Fruit fly (Drosophila melanogaster) whole organism, embryonic: ENCODE results near the gene CG10738.
A peak's percentile ranks its signal among the peaks of the same experiment; 100 is the strongest.

Experiments used
- Atf6 ChIP-seq: fragments of 200-800 bp; sonication (Bioruptor generic); IDR thresholded peaks from 2 replicates; pipeline ENCODE4 v1.3.6; 2022; ENCODE audit warnings: missing biosample characterization, missing genetic modification characterization
- Blimp-1 ChIP-seq: fragments of 200-800 bp; sonication (Bioruptor generic); optimal IDR thresholded peaks from 3 replicates; lab custom pipeline; 2018; ENCODE audit warnings: missing biosample characterization, missing genetic modification characterization, mild to moderate bottlenecking, moderate library complexity, missing genetic modification reagents
- C15 ChIP-seq: fragments of 200-800 bp; sonication (Bioruptor generic); IDR thresholded peaks from 3 replicates; pipeline ENCODE4 v1.3.6; 2022; ENCODE audit warnings: missing biosample characterization, missing genetic modification characterization
- CG10654 ChIP-seq: fragments of 200-800 bp; sonication (Bioruptor generic); optimal IDR thresholded peaks from 2 replicates; lab custom pipeline; 2016; ENCODE audit warnings: missing biosample characterization, missing genetic modification characterization
- CG12071 ChIP-seq: fragments of 200-800 bp; sonication (Bioruptor generic); optimal IDR thresholded peaks from 3 replicates; lab custom pipeline; 2018; ENCODE audit warnings: missing biosample characterization, mild to moderate bottlenecking, missing genetic modification characterization
- CG14050 ChIP-seq: fragments of 200-800 bp; sonication (Bioruptor generic); IDR thresholded peaks from 3 replicates; pipeline ENCODE4 v1.3.6; 2022; ENCODE audit warnings: missing biosample characterization, missing genetic modification characterization
- CG14710 ChIP-seq: fragments of 200-800 bp; sonication (Bioruptor generic); optimal IDR thresholded peaks from 3 replicates; lab custom pipeline; 2019; ENCODE audit warnings: missing biosample characterization, mild to moderate bottlenecking, missing genetic modification characterization, moderate library complexity
- CG14860 ChIP-seq: fragments of 200-800 bp; sonication (Bioruptor generic); IDR thresholded peaks from 3 replicates; pipeline ENCODE4 v1.3.6; 2022; ENCODE audit warnings: missing biosample characterization, missing genetic modification characterization; ENCODE audit not compliant: partially characterized antibody
- CG17186 ChIP-seq: fragments of 200-800 bp; sonication (Bioruptor generic); optimal IDR thresholded peaks from 3 replicates; lab custom pipeline; 2017; ENCODE audit warnings: missing biosample characterization, missing genetic modification reagents, missing genetic modification characterization
- CG2875 ChIP-seq: fragments of 200-800 bp; sonication (Bioruptor generic); optimal IDR thresholded peaks from 2 replicates; lab custom pipeline; 2017; ENCODE audit warnings: missing biosample characterization, mild to moderate bottlenecking, missing genetic modification characterization, missing genetic modification reagents
- CG31388 ChIP-seq: fragments of 200-800 bp; sonication (Bioruptor generic); optimal IDR thresholded peaks from 2 replicates; lab custom pipeline; 2016; ENCODE audit warnings: missing biosample characterization, missing genetic modification characterization
- CG34422 ChIP-seq: fragments of 200-800 bp; sonication (Bioruptor generic); IDR thresholded peaks from 3 replicates; pipeline ENCODE4 v1.3.6; 2022; ENCODE audit warnings: missing biosample characterization, missing genetic modification characterization
- CG3838 ChIP-seq: fragments of 200-800 bp; sonication (Bioruptor generic); optimal IDR thresholded peaks from 3 replicates; lab custom pipeline; 2016; ENCODE audit warnings: missing biosample characterization, missing genetic modification characterization
- CG4328 ChIP-seq: fragments of 200-800 bp; sonication (Bioruptor generic); optimal IDR thresholded peaks from 3 replicates; lab custom pipeline; 2017; ENCODE audit warnings: missing biosample characterization, missing genetic modification reagents, missing genetic modification characterization
- CG6765 ChIP-seq: fragments of 200-800 bp; sonication (Bioruptor generic); optimal IDR thresholded peaks from 3 replicates; lab custom pipeline; 2017; ENCODE audit warnings: missing biosample characterization, mild to moderate bottlenecking, missing genetic modification characterization
- CG6813 ChIP-seq: fragments of 200-800 bp; sonication (Bioruptor generic); optimal IDR thresholded peaks from 2 replicates; lab custom pipeline; 2017; ENCODE audit warnings: missing biosample characterization, missing genetic modification characterization, mild to moderate bottlenecking, moderate library complexity, missing genetic modification reagents
- CG8359 ChIP-seq: fragments of 200-800 bp; sonication (Bioruptor generic); optimal IDR thresholded peaks from 2 replicates; lab custom pipeline; 2017; ENCODE audit warnings: missing biosample characterization, mild to moderate bottlenecking, missing genetic modification characterization, borderline replicate concordance
- CG9932 ChIP-seq: fragments of 200-800 bp; sonication (Bioruptor generic); IDR thresholded peaks from 2 replicates; pipeline ENCODE4 v1.3.6; 2022; ENCODE audit warnings: missing biosample characterization, missing genetic modification characterization
- Chrac-16 ChIP-seq: fragments of 200-800 bp; sonication (Bioruptor generic); optimal IDR thresholded peaks from 3 replicates; lab custom pipeline; 2016; ENCODE audit warnings: missing biosample characterization, missing genetic modification characterization
- Dfd ChIP-seq, 2 experiments: fragments of >200 bp; optimal IDR thresholded peaks; 2 replicates each; lab custom pipeline; 2017; ENCODE audit warnings: missing biosample characterization in 2 of 2, missing genetic modification characterization in 2 of 2
- Doc3 ChIP-seq: fragments of 200-800 bp; sonication (Bioruptor generic); IDR thresholded peaks from 3 replicates; pipeline ENCODE4 v1.3.6; 2022; ENCODE audit warnings: missing biosample characterization, missing genetic modification characterization; ENCODE audit not compliant: partially characterized antibody
- E2f1 ChIP-seq: fragments of 200-800 bp; sonication (Bioruptor generic); IDR thresholded peaks from 2 replicates; pipeline ENCODE4 v1.3.6; 2022; ENCODE audit warnings: missing biosample characterization, missing genetic modification characterization
- Meics ChIP-seq: fragments of 200-800 bp; sonication (Bioruptor generic); optimal IDR thresholded peaks from 2 replicates; lab custom pipeline; 2017; ENCODE audit warnings: missing biosample characterization, mild to moderate bottlenecking, missing genetic modification characterization
- Mrtf ChIP-seq: fragments of 200-800 bp; sonication (Bioruptor generic); IDR thresholded peaks from 3 replicates; pipeline ENCODE4 v1.3.6; 2022; ENCODE audit warnings: missing biosample characterization, missing genetic modification characterization
- Nf-YA ChIP-seq: fragments of 200-800 bp; sonication (Bioruptor generic); IDR thresholded peaks from 2 replicates; pipeline ENCODE4 v1.3.6; 2022; ENCODE audit warnings: missing biosample characterization, missing genetic modification characterization
- Oaz ChIP-seq: fragments of 200-800 bp; sonication (Bioruptor generic); IDR thresholded peaks from 2 replicates; pipeline ENCODE4 v1.3.6; 2022; ENCODE audit warnings: missing biosample characterization, missing genetic modification characterization
- Scr ChIP-seq: fragments of 200-800 bp; sonication (Bioruptor generic); IDR thresholded peaks from 2 replicates; pipeline ENCODE4 v1.3.6; 2022; ENCODE audit warnings: missing biosample characterization, missing genetic modification characterization; ENCODE audit not compliant: partially characterized antibody
- al ChIP-seq: fragments of 200-800 bp; sonication (Bioruptor generic); IDR thresholded peaks from 2 replicates; pipeline ENCODE4 v1.3.6; 2022; ENCODE audit warnings: missing biosample characterization, missing genetic modification characterization
- ato ChIP-seq: fragments of 200-800 bp; sonication (Bioruptor generic); IDR thresholded peaks from 2 replicates; pipeline ENCODE4 v1.3.6; 2022; ENCODE audit warnings: missing biosample characterization, missing genetic modification characterization; ENCODE audit not compliant: partially characterized antibody
- bab2 ChIP-seq: fragments of 200-800 bp; sonication (Bioruptor generic); optimal IDR thresholded peaks from 2 replicates; lab custom pipeline; 2016; ENCODE audit warnings: missing biosample characterization, missing genetic modification characterization
- bcd ChIP-seq: fragments of 200-800 bp; sonication (Bioruptor generic); optimal IDR thresholded peaks from 2 replicates; lab custom pipeline; 2017; ENCODE audit warnings: missing biosample characterization, mild to moderate bottlenecking, missing genetic modification characterization
- bowl ChIP-seq: fragments of 200-800 bp; sonication (Bioruptor generic); IDR thresholded peaks from 2 replicates; pipeline ENCODE4 v1.3.6; 2022; ENCODE audit warnings: missing biosample characterization, missing genetic modification characterization
- croc ChIP-seq: fragments of 200-800 bp; sonication (Bioruptor generic); conservative IDR thresholded peaks from 3 replicates; pipeline ENCODE4 v1.3.6; 2022; ENCODE audit warnings: missing biosample characterization, missing genetic modification characterization
- dan ChIP-seq: fragments of 200-800 bp; sonication (Bioruptor generic); IDR thresholded peaks from 2 replicates; pipeline ENCODE4 v1.3.6; 2022; ENCODE audit warnings: missing biosample characterization, missing genetic modification characterization
- esg ChIP-seq: fragments of 200-800 bp; sonication (Bioruptor generic); conservative IDR thresholded peaks from 2 replicates; pipeline ENCODE4 v1.3.6; 2022; ENCODE audit warnings: missing biosample characterization, missing genetic modification characterization
- ewg ChIP-seq: fragments of 200-800 bp; sonication (Bioruptor generic); optimal IDR thresholded peaks from 3 replicates; lab custom pipeline; 2017; ENCODE audit warnings: mild to moderate bottlenecking, missing biosample characterization, missing genetic modification reagents, missing genetic modification characterization
- gce ChIP-seq: fragments of 200-800 bp; sonication (Bioruptor generic); IDR thresholded peaks from 3 replicates; pipeline ENCODE4 v1.3.6; 2022; ENCODE audit warnings: missing biosample characterization, missing genetic modification characterization
- grau ChIP-seq: fragments of 200-800 bp; optimal IDR thresholded peaks from 3 replicates; lab custom pipeline; 2019; ENCODE audit warnings: missing biosample characterization, mild to moderate bottlenecking, missing genetic modification characterization, moderate library complexity
- lov ChIP-seq, 2 experiments: fragments of 200-800 bp in 1 of 2; fragments of >200 bp in 1 of 2; sonication (Bioruptor generic) in 1 of 2; IDR thresholded peaks in 1 of 2; optimal IDR thresholded peaks in 1 of 2; 2 replicates in 1 of 2; 3 replicates in 1 of 2; pipeline versions ENCODE4 v1.3.6 to Lab custom; 2017 to 2022; ENCODE audit warnings: missing biosample characterization in 1 of 2, missing genetic modification characterization in 1 of 2
- nmo ChIP-seq: fragments of 200-800 bp; sonication (Bioruptor generic); optimal IDR thresholded peaks from 2 replicates; lab custom pipeline; 2018; ENCODE audit warnings: missing biosample characterization, mild to moderate bottlenecking, missing genetic modification characterization, moderate library complexity
- odd ChIP-seq: fragments of 200-800 bp; sonication (Bioruptor generic); optimal IDR thresholded peaks from 2 replicates; lab custom pipeline; 2017; ENCODE audit warnings: missing biosample characterization, mild to moderate bottlenecking, missing genetic modification characterization
- phol ChIP-seq: fragments of 200-800 bp; sonication (Bioruptor generic); optimal IDR thresholded peaks from 3 replicates; lab custom pipeline; 2018; ENCODE audit warnings: missing biosample characterization, mild to moderate bottlenecking, missing genetic modification characterization, moderate library complexity
- row ChIP-seq: fragments of 200-800 bp; sonication (Bioruptor generic); IDR thresholded peaks from 3 replicates; pipeline ENCODE4 v1.3.6; 2022; ENCODE audit warnings: missing biosample characterization, missing genetic modification characterization
- slou ChIP-seq: fragments of 200-800 bp; sonication (Bioruptor generic); optimal IDR thresholded peaks from 3 replicates; lab custom pipeline; 2016; ENCODE audit warnings: missing biosample characterization, missing genetic modification characterization
- sqz ChIP-seq: fragments of 200-800 bp; sonication (Bioruptor generic); optimal IDR thresholded peaks from 3 replicates; lab custom pipeline; 2018; ENCODE audit warnings: missing biosample characterization, mild to moderate bottlenecking, missing genetic modification characterization
- tio ChIP-seq: fragments of 200-800 bp; sonication (Bioruptor generic); optimal IDR thresholded peaks from 2 replicates; lab custom pipeline; 2017; ENCODE audit warnings: missing biosample characterization, missing genetic modification characterization, inconsistent platforms
- trh ChIP-seq: fragments of 200-800 bp; sonication (Bioruptor generic); optimal IDR thresholded peaks from 2 replicates; lab custom pipeline; 2016; ENCODE audit warnings: missing biosample characterization, missing genetic modification characterization
- twi ChIP-seq: fragments of 200-800 bp; optimal IDR thresholded peaks from 2 replicates; lab custom pipeline; 2019; ENCODE audit warnings: missing biosample characterization, mild to moderate bottlenecking, missing genetic modification characterization, moderate library complexity
- zen2 ChIP-seq: fragments of 200-800 bp; sonication (Bioruptor generic); IDR thresholded peaks from 3 replicates; pipeline ENCODE4 v1.3.6; 2022; ENCODE audit warnings: missing biosample characterization, missing genetic modification characterization; ENCODE audit not compliant: partially characterized antibody

CG10738 gene

dm6 chr3L:13479609-13480240 lies 29.2 kb downstream of the CG10738 start (continued):
- no peak for TF ChIP-seq lov (optimal IDR thresholded peaks at IDR 0.05; lab: Kevin White, UChicago)
- TF ChIP-seq lov (GFP tag; IDR thresholded peaks at IDR 0.05; lab: Robert Waterston, UW), result no peak
- TF ChIP-seq dan, result no peak
- TF ChIP-seq CG9932 (GFP tag; lab: Robert Waterston, UW), result peak; percentile 39; the same call in 1 of the 2 replicates
- TF ChIP-seq Nf-YA (GFP tag; lab: Robert Waterston, UW), result 0 out of 2 replicates have a peak, but pooled peaks have one; percentile 39
- no peak for TF ChIP-seq gce
- no peak for TF ChIP-seq croc (GFP tag; lab: Robert Waterston, UW)
- TF ChIP-seq al (GFP tag; lab: Robert Waterston, UW), result peak; percentile 55
- TF ChIP-seq CG8359, result no peak
- no peak for TF ChIP-seq CG31388 (GFP tag; lab: Kevin White, UChicago)
- TF ChIP-seq phol, result peak; percentile 48
- TF ChIP-seq Chrac-16, result no peak
- peak; percentile 58 for TF ChIP-seq bcd (GFP tag; lab: Kevin White, UChicago)
- TF ChIP-seq CG3838, result no peak
- TF ChIP-seq bowl (GFP tag; lab: Robert Waterston, UW), result no peak
- TF ChIP-seq grau (tag; lab: Kevin White, UChicago), result peak; percentile 92
- TF ChIP-seq CG14710 (tag; lab: Kevin White, UChicago), result no peak
- TF ChIP-seq esg (GFP tag; lab: Robert Waterston, UW), result peak; percentile 34
- 0 out of 2 replicates have a peak, but pooled peaks have one; percentile 28 for TF ChIP-seq Oaz (GFP tag; lab: Robert Waterston, UW)
- TF ChIP-seq row, result peak; percentile 65
- no peak for TF ChIP-seq Scr (GFP tag; lab: Robert Waterston, UW)
- TF ChIP-seq CG14860 (GFP tag; lab: Robert Waterston, UW), result no peak
- TF ChIP-seq C15 (GFP tag; lab: Robert Waterston, UW), result no peak
- no peak for TF ChIP-seq Doc3 (GFP tag; lab: Robert Waterston, UW)
- no peak for TF ChIP-seq CG14050
- TF ChIP-seq trh (GFP tag; lab: Kevin White, UChicago), result no peak
- peak; percentile 21 for TF ChIP-seq odd (GFP tag; lab: Kevin White, UChicago)
- peak; percentile 44 for TF ChIP-seq bab2
- no peak for TF ChIP-seq Mrtf (GFP tag; lab: Robert Waterston, UW)
- TF ChIP-seq CG10654 (GFP tag; lab: Kevin White, UChicago), result peak; percentile 46
- TF ChIP-seq CG34422, result peak; percentile 31; the same call in 1 of the 3 replicates
- TF ChIP-seq CG6765 (GFP tag; lab: Kevin White, UChicago), result peak; percentile 55
- peak; percentile 81 for TF ChIP-seq Meics (GFP tag; lab: Kevin White, UChicago)
- peak; percentile 43 for TF ChIP-seq nmo
- no peak for TF ChIP-seq twi (tag; lab: Kevin White, UChicago)
- peak; percentile 43 for TF ChIP-seq CG6813 (GFP tag; lab: Kevin White, UChicago)
- peak; percentile 14 for TF ChIP-seq Blimp-1 (GFP tag; lab: Kevin White, UChicago)
- no peak for TF ChIP-seq zen2 (GFP tag; lab: Robert Waterston, UW)
- no peak for TF ChIP-seq ewg (GFP tag; lab: Kevin White, UChicago)
- TF ChIP-seq CG17186 (GFP tag; lab: Kevin White, UChicago), result no peak
- TF ChIP-seq tio (GFP tag; lab: Kevin White, UChicago), result no peak
- TF ChIP-seq Dfd (GFP tag; optimal IDR thresholded peaks at IDR 0.05; lab: Kevin White, UChicago), result no peak
- TF ChIP-seq slou (GFP tag; lab: Kevin White, UChicago), result no peak
- TF ChIP-seq sqz, result no peak
- TF ChIP-seq CG2875 (GFP tag; lab: Kevin White, UChicago), result no peak
- TF ChIP-seq CG12071 (GFP tag; lab: Kevin White, UChicago), result no peak
- TF ChIP-seq Atf6 (GFP tag; lab: Robert Waterston, UW), result peak; percentile 33; the same call in 1 of the 2 replicates
- TF ChIP-seq ato (GFP tag; lab: Robert Waterston, UW), result peak; percentile 33; the same call in 1 of the 2 replicates
- no peak for TF ChIP-seq CG4328
- TF ChIP-seq E2f1 (GFP tag; lab: Robert Waterston, UW), result peak; percentile 39; the same call in 1 of the 2 replicates
